Fruit fly (Drosophila melanogaster) whole organism, embryonic: ENCODE results near the gene TwdlO.

Source experiments
- Adf1 ChIP-seq: fragments of 200-800 bp; sonication (Bioruptor generic); IDR thresholded peaks from 2 replicates; pipeline ENCODE4 v1.3.6; 2022; ENCODE audit warnings: missing biosample characterization, missing genetic modification characterization
- Aef1 ChIP-seq: fragments of 200-800 bp; sonication (Bioruptor generic); IDR thresholded peaks from 3 replicates; pipeline ENCODE4 v1.3.6; 2022; ENCODE audit warnings: missing biosample characterization, missing genetic modification characterization
- Atf3 ChIP-seq: fragments of 200-800 bp; sonication (Bioruptor generic); optimal IDR thresholded peaks from 3 replicates; lab custom pipeline; 2016; ENCODE audit warnings: missing biosample characterization, missing genetic modification characterization
- CG11085 ChIP-seq: fragments of 200-800 bp; sonication (Bioruptor generic); IDR thresholded peaks from 2 replicates; pipeline ENCODE4 v1.3.6; 2022; ENCODE audit warnings: missing biosample characterization, missing genetic modification characterization
- CG11560 ChIP-seq: fragments of 200-800 bp; sonication (Bioruptor generic); IDR thresholded peaks from 3 replicates; pipeline ENCODE4 v1.3.6; 2022; ENCODE audit warnings: missing biosample characterization, missing genetic modification characterization
- CG11696 ChIP-seq: fragments of 200-800 bp; sonication (Bioruptor generic); IDR thresholded peaks from 2 replicates; pipeline ENCODE4 v1.3.6; 2022; ENCODE audit warnings: missing biosample characterization, missing genetic modification characterization
- CG12071 ChIP-seq: fragments of 200-800 bp; sonication (Bioruptor generic); optimal IDR thresholded peaks from 3 replicates; lab custom pipeline; 2018; ENCODE audit warnings: missing biosample characterization, mild to moderate bottlenecking, missing genetic modification characterization
- CG12155 ChIP-seq: fragments of 200-800 bp; sonication (Bioruptor generic); optimal IDR thresholded peaks from 3 replicates; lab custom pipeline; 2016; ENCODE audit warnings: missing biosample characterization, missing genetic modification characterization
- CG13624 ChIP-seq: fragments of 200-800 bp; sonication (Bioruptor generic); optimal IDR thresholded peaks from 2 replicates; lab custom pipeline; 2016; ENCODE audit warnings: missing biosample characterization, missing genetic modification characterization
- CG13894 ChIP-seq: fragments of 200-800 bp; sonication (Bioruptor generic); optimal IDR thresholded peaks from 3 replicates; lab custom pipeline; 2018; ENCODE audit warnings: missing biosample characterization, mild to moderate bottlenecking, missing genetic modification characterization, moderate library complexity
- CG17568 ChIP-seq: fragments of 200-800 bp; sonication (Bioruptor generic); optimal IDR thresholded peaks from 2 replicates; lab custom pipeline; 2018; ENCODE audit warnings: missing biosample characterization, mild to moderate bottlenecking, missing genetic modification characterization, moderate library complexity
- CG18011 ChIP-seq: fragments of 200-800 bp; sonication (Bioruptor generic); optimal IDR thresholded peaks from 2 replicates; lab custom pipeline; 2017; ENCODE audit warnings: missing biosample characterization, missing genetic modification characterization, mild to moderate bottlenecking, moderate library complexity, missing genotype
- CG1832 ChIP-seq: fragments of 200-800 bp; sonication (Bioruptor generic); optimal IDR thresholded peaks from 2 replicates; lab custom pipeline; 2017; ENCODE audit warnings: missing biosample characterization, mild to moderate bottlenecking, missing genetic modification characterization, inconsistent platforms
- CG31441 ChIP-seq: fragments of 200-800 bp; sonication (Bioruptor generic); IDR thresholded peaks from 2 replicates; pipeline ENCODE4 v1.3.6; 2022; ENCODE audit warnings: missing biosample characterization, missing genetic modification characterization
- CG32772 ChIP-seq: fragments of 200-800 bp; sonication (Bioruptor generic); IDR thresholded peaks from 2 replicates; pipeline ENCODE4 v1.3.6; 2022; ENCODE audit warnings: missing biosample characterization, missing genetic modification characterization
- CG33557 ChIP-seq: fragments of 200-800 bp; sonication (Bioruptor generic); optimal IDR thresholded peaks from 2 replicates; lab custom pipeline; 2019; ENCODE audit warnings: missing biosample characterization, mild to moderate bottlenecking, missing genetic modification characterization, moderate library complexity
- CG4360 ChIP-seq: fragments of 200-800 bp; sonication (Bioruptor generic); IDR thresholded peaks from 2 replicates; pipeline ENCODE4 v1.3.6; 2022; ENCODE audit warnings: missing biosample characterization, missing genetic modification characterization
- CG6254 ChIP-seq: fragments of 200-800 bp; sonication (Bioruptor generic); optimal IDR thresholded peaks from 3 replicates; lab custom pipeline; 2017; ENCODE audit warnings: mild to moderate bottlenecking, missing biosample characterization, missing genetic modification reagents, missing genetic modification characterization
- CG6854 ChIP-seq: fragments of 200-800 bp; sonication (Bioruptor generic); optimal IDR thresholded peaks from 3 replicates; lab custom pipeline; 2017; ENCODE audit warnings: missing biosample characterization, mild to moderate bottlenecking, missing genetic modification characterization
- CG7271 ChIP-seq: fragments of 200-800 bp; sonication (Bioruptor generic); optimal IDR thresholded peaks from 2 replicates; lab custom pipeline; 2018; ENCODE audit warnings: missing biosample characterization, mild to moderate bottlenecking, missing genetic modification characterization, moderate library complexity
- CG7928 ChIP-seq: fragments of 200-800 bp; sonication (Bioruptor generic); optimal IDR thresholded peaks from 2 replicates; lab custom pipeline; 2017; ENCODE audit warnings: missing biosample characterization, mild to moderate bottlenecking, missing genetic modification characterization
- CG8281 ChIP-seq: fragments of 200-800 bp; sonication (Bioruptor generic); optimal IDR thresholded peaks from 2 replicates; lab custom pipeline; 2018; ENCODE audit warnings: missing biosample characterization, mild to moderate bottlenecking, missing genetic modification characterization, moderate library complexity
- Dll ChIP-seq: fragments of 200-800 bp; sonication (Bioruptor generic); IDR thresholded peaks from 4 replicates; pipeline ENCODE4 v1.3.6; 2022; ENCODE audit warnings: missing biosample characterization, missing genetic modification characterization; ENCODE audit not compliant: partially characterized antibody
- Elba2 ChIP-seq: fragments of 200-800 bp; sonication (Bioruptor generic); optimal IDR thresholded peaks from 3 replicates; lab custom pipeline; 2016; ENCODE audit warnings: missing biosample characterization, missing genetic modification characterization
- Ets65A ChIP-seq: fragments of 200-800 bp; sonication (Bioruptor generic); peaks from one replicate; lab custom pipeline; 2016; ENCODE audit warnings: missing biosample characterization, missing genetic modification characterization
- H2.0 ChIP-seq: fragments of 200-800 bp; sonication (Bioruptor generic); IDR thresholded peaks from 2 replicates; pipeline ENCODE4 v1.3.6; 2022; ENCODE audit warnings: missing biosample characterization, missing genetic modification characterization
- HLH54F ChIP-seq: fragments of 200-800 bp; sonication (Bioruptor generic); optimal IDR thresholded peaks from 3 replicates; lab custom pipeline; 2016; ENCODE audit warnings: missing biosample characterization, missing genetic modification characterization
- Med ChIP-seq: fragments of 200-800 bp; sonication (Bioruptor generic); peaks from one replicate; lab custom pipeline; 2016; ENCODE audit warnings: missing biosample characterization, missing genetic modification characterization, mild to moderate bottlenecking, inconsistent platforms, moderate library complexity
- Oli ChIP-seq: fragments of 200-800 bp; sonication (Bioruptor generic); optimal IDR thresholded peaks from 2 replicates; lab custom pipeline; 2018; ENCODE audit warnings: missing biosample characterization, mild to moderate bottlenecking, missing genetic modification characterization, moderate library complexity
- Optix ChIP-seq: fragments of 200-800 bp; sonication (Bioruptor generic); IDR thresholded peaks from 3 replicates; pipeline ENCODE4 v1.3.6; 2022; ENCODE audit warnings: missing biosample characterization, missing genetic modification characterization
- Sry-δ ChIP-seq: fragments of 200-800 bp; sonication (Bioruptor generic); optimal IDR thresholded peaks from 2 replicates; lab custom pipeline; 2016; ENCODE audit warnings: missing biosample characterization, missing genetic modification characterization
- Usf ChIP-seq: fragments of 200-800 bp; sonication (Bioruptor generic); optimal IDR thresholded peaks from 2 replicates; lab custom pipeline; 2017; ENCODE audit warnings: missing genotype, missing biosample characterization, missing genetic modification characterization
- Vsx1 ChIP-seq: fragments of 200-800 bp; sonication (Bioruptor generic); optimal IDR thresholded peaks from 2 replicates; lab custom pipeline; 2017; ENCODE audit warnings: missing biosample characterization, mild to moderate bottlenecking, missing genetic modification characterization, missing genetic modification reagents
- bbx ChIP-seq: fragments of 200-800 bp; sonication (Bioruptor generic); IDR thresholded peaks from 2 replicates; pipeline ENCODE4 v1.3.6; 2022; ENCODE audit warnings: missing biosample characterization, missing genetic modification characterization; ENCODE audit not compliant: partially characterized antibody
- bcd ChIP-seq: fragments of 200-800 bp; sonication (Bioruptor generic); optimal IDR thresholded peaks from 2 replicates; lab custom pipeline; 2017; ENCODE audit warnings: missing biosample characterization, mild to moderate bottlenecking, missing genetic modification characterization
- bigmax ChIP-seq: fragments of 200-800 bp; sonication (Bioruptor generic); optimal IDR thresholded peaks from 2 replicates; lab custom pipeline; 2018; ENCODE audit warnings: missing biosample characterization, mild to moderate bottlenecking, missing genetic modification characterization
- chn ChIP-seq: fragments of 200-800 bp; sonication (Bioruptor generic); optimal IDR thresholded peaks from 2 replicates; lab custom pipeline; 2016; ENCODE audit warnings: missing biosample characterization, missing genetic modification characterization
- dysf ChIP-seq: fragments of 200-800 bp; sonication (Bioruptor generic); IDR thresholded peaks from 3 replicates; pipeline ENCODE4 v1.3.6; 2022; ENCODE audit warnings: missing biosample characterization, missing genetic modification characterization
- fd96Cb ChIP-seq: fragments of 200-800 bp; sonication (Bioruptor generic); optimal IDR thresholded peaks from 2 replicates; lab custom pipeline; 2018; ENCODE audit warnings: missing biosample characterization, mild to moderate bottlenecking, missing genetic modification characterization, moderate library complexity
- ftz-f1 ChIP-seq: fragments of 200-800 bp; sonication (Bioruptor generic); optimal IDR thresholded peaks from 2 replicates; lab custom pipeline; 2016; ENCODE audit warnings: missing biosample characterization, missing genetic modification characterization
- gro ChIP-seq: fragments of 200-800 bp; sonication (Bioruptor generic); optimal IDR thresholded peaks from 2 replicates; lab custom pipeline; 2016; ENCODE audit warnings: missing biosample characterization, missing genetic modification characterization
- h ChIP-seq: fragments of >200 bp; optimal IDR thresholded peaks from 2 replicates; lab custom pipeline; 2017
- ind ChIP-seq: fragments of 200-800 bp; sonication (Bioruptor generic); optimal IDR thresholded peaks from 3 replicates; lab custom pipeline; 2016; ENCODE audit warnings: missing biosample characterization, missing genetic modification characterization
- mld ChIP-seq: fragments of 200-800 bp; sonication (Bioruptor generic); IDR thresholded peaks from 3 replicates; pipeline ENCODE4 v1.3.6; 2022; ENCODE audit warnings: missing biosample characterization, missing genetic modification characterization; ENCODE audit not compliant: partially characterized antibody
- onecut ChIP-seq: fragments of 200-800 bp; sonication (Bioruptor generic); IDR thresholded peaks from 2 replicates; pipeline ENCODE4 v1.3.6; 2022; ENCODE audit warnings: missing biosample characterization, missing genetic modification characterization
- org-1 ChIP-seq: fragments of 200-800 bp; sonication (Bioruptor generic); optimal IDR thresholded peaks from 2 replicates; lab custom pipeline; 2017; ENCODE audit warnings: missing biosample characterization, missing genetic modification characterization
- pum ChIP-seq: fragments of 200-800 bp; sonication (Bioruptor generic); optimal IDR thresholded peaks from 2 replicates; lab custom pipeline; 2016; ENCODE audit warnings: missing biosample characterization, missing genetic modification characterization
- ranshi ChIP-seq: fragments of 200-800 bp; sonication (Bioruptor generic); IDR thresholded peaks from 2 replicates; pipeline ENCODE4 v1.3.6; 2022; ENCODE audit warnings: missing biosample characterization, missing genetic modification characterization
- shn ChIP-seq: fragments of 200-800 bp; sonication (Bioruptor generic); optimal IDR thresholded peaks from 3 replicates; lab custom pipeline; 2016; ENCODE audit warnings: missing biosample characterization, missing genetic modification characterization
- sna ChIP-seq: fragments of 200-800 bp; sonication (Bioruptor generic); IDR thresholded peaks from 2 replicates; pipeline ENCODE4 v1.3.6; 2022; ENCODE audit warnings: missing biosample characterization, missing genetic modification characterization; ENCODE audit not compliant: partially characterized antibody
- yki ChIP-seq: fragments of >200 bp; optimal IDR thresholded peaks from 3 replicates; lab custom pipeline; 2018
- zfh2 ChIP-seq: fragments of 200-800 bp; sonication (Bioruptor generic); optimal IDR thresholded peaks from 2 replicates; lab custom pipeline; 2016; ENCODE audit warnings: missing biosample characterization, missing genetic modification characterization

Gene TwdlO

DNA sequence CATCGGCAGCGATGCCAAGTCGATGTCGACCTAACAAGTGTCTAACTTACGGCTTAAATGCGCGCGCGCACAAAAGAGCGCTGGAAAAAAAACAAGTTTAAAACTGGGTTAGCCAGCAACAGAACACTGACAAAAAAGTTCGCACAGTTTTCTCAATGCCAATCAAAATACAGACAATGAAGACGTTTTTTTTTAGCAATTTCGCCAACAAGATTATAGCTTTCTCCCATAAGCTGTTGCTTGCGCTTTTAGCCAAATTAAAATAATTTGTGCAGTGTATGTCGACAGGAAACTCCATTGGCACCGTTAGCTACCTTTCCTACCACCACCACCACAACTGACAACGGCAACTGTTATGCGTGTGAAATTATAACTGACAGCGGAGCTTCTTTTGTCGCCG lies 28.1 kb upstream of the TwdlO start (continued):
- TF ChIP-seq Elba2 (GFP tag; lab: Kevin White, UChicago) (no peak), ftz-f1 (GFP tag; lab: Kevin White, UChicago) (no peak), CG33557 (no peak), CG11560 (tag; lab: Robert Waterston, UW) (no peak), CG11696 (GFP tag; lab: Robert Waterston, UW) (no peak), zfh2 (GFP tag; lab: Kevin White, UChicago) (peak; percentile 45), Oli (tag; lab: Kevin White, UChicago) (peak; percentile 63), CG7928 (no peak), CG4360 (GFP tag; lab: Robert Waterston, UW) (no peak), fd96Cb (peak; percentile 41), bigmax (GFP tag; lab: Kevin White, UChicago) (no peak), CG7271 (tag; lab: Kevin White, UChicago) (no peak), org-1 (GFP tag; lab: Kevin White, UChicago) (peak; percentile 52), dysf (GFP tag; lab: Robert Waterston, UW) (peak; percentile 77), CG31441 (peak; percentile 40; the same call in 1 of the 2 replicates), h (lab: Kevin White, UChicago) (no peak), mld (no peak), Adf1 (GFP tag; lab: Robert Waterston, UW) (no peak), ind (GFP tag; lab: Kevin White, UChicago) (peak; percentile 66), CG12071 (GFP tag; lab: Kevin White, UChicago) (peak; percentile 21), CG6854 (GFP tag; lab: Kevin White, UChicago) (peak; percentile 43), Optix (GFP tag; lab: Robert Waterston, UW) (peak; percentile 50; the same call in 1 of the 3 replicates), CG11085 (GFP tag; lab: Robert Waterston, UW) (no peak), Sry-δ (GFP tag; lab: Kevin White, UChicago) (no peak), shn (GFP tag; lab: Kevin White, UChicago) (peak; percentile 0), Aef1 (GFP tag; lab: Robert Waterston, UW) (peak; percentile 52; the same call in 1 of the 3 replicates), CG17568 (no peak), HLH54F (GFP tag; lab: Kevin White, UChicago) (peak; percentile 44), CG1832 (GFP tag; lab: Kevin White, UChicago) (no peak), CG12155 (GFP tag; lab: Kevin White, UChicago) (no peak), chn (GFP tag; lab: Kevin White, UChicago) (peak; percentile 11), sna (no peak), Usf (GFP tag; lab: Kevin White, UChicago) (no peak), CG32772 (GFP tag; lab: Robert Waterston, UW) (peak; percentile 48; the same call in 1 of the 2 replicates), CG8281 (tag; lab: Kevin White, UChicago) (no peak), bcd (GFP tag; lab: Kevin White, UChicago) (peak; percentile 58), CG6254 (no peak), yki (no peak), CG18011 (no peak), CG13894 (no peak), ranshi (peak; percentile 35; the same call in 1 of the 2 replicates), pum (GFP tag; lab: Kevin White, UChicago) (peak; percentile 23), gro (GFP tag; lab: Kevin White, UChicago) (peak; percentile 52), H2.0 (GFP tag; lab: Robert Waterston, UW) (peak; percentile 33; the same call in 1 of the 2 replicates), Atf3 (no peak), CG13624 (peak; percentile 42), Dll (GFP tag; lab: Robert Waterston, UW) (no peak), onecut (GFP tag; lab: Robert Waterston, UW) (0 out of 2 replicates have a peak, but pooled peaks have one; percentile 14), Vsx1 (GFP tag; lab: Kevin White, UChicago) (peak; percentile 60), bbx (GFP tag; lab: Robert Waterston, UW) (no peak), Med (GFP tag; lab: Kevin White, UChicago) (peak; percentile 92), Ets65A (peak; percentile 65)
